Worm (Caenorhabditis elegans) whole organism, L1 larva: ENCODE measurements around the gene vab-8.

Source experiments
- aha-1 ChIP-seq: fragments of 150-350 bp; optimal IDR thresholded peaks from 2 replicates; lab custom pipeline; 2014; ENCODE audit warnings: missing biosample characterization, missing genetic modification characterization
- elt-2 ChIP-seq: sonication (generic microtip); optimal IDR thresholded peaks from 2 replicates; lab custom pipeline; 2016; ENCODE audit warnings: missing genetic modification characterization, mild to moderate bottlenecking, inconsistent platforms, missing compliant biosample characterization, missing genetic modification reagents
- nhr-19 ChIP-seq: fragments of 200-800 bp; sonication (Bioruptor generic); conservative IDR thresholded peaks from 2 replicates; pipeline ENCODE4 v1.3.6; 2022; ENCODE audit warnings: missing genetic modification characterization, missing compliant biosample characterization
- ztf-11 ChIP-seq, 2 experiments: sonication (generic microtip); optimal IDR thresholded peaks; 2 replicates each; lab custom pipeline; 2016 to 2017; ENCODE audit warnings: missing genetic modification characterization in 2 of 2, missing biosample characterization in 1 of 2, missing compliant biosample characterization in 1 of 2

DNA sequence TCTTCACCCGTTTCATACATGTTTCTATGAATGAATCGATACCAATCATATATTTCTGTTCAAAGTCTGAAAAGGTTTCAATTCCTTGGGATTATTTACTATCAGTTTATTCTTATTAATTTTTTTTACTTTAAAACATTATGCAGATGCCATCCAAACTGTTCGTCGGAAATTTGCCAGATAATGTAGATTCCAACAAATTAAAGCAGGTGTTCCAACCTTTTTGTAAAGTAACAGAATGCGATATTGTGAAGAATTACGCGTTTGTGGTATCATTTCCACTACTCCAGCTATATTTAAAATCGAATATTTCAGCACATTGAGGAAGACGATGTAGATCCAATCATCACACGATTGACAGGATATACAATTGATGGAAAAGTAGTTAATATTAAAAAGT, 21.0 kb upstream of the vab-8 start, which contains the start of gene rnp-1:
- TF ChIP-seq elt-2 (tag; lab: Kevin White, UChicago) (no peak), nhr-19 (GFP tag; lab: Robert Waterston, UW) (no peak), aha-1 (tag; lab: Kevin White, UChicago) (no peak), ztf-11 (tag; optimal IDR thresholded peaks at IDR 0.05; lab: Kevin White, UChicago) (no peak)
